Worm (Caenorhabditis elegans): ENCODE data around the gene C55A6.11.
"Not testable (repeated sequence)": the region's sequence is repeated elsewhere in the genome, so short reads cannot be mapped to it uniquely, and the experiment has no call there.

C55A6.11 gene

DNA sequence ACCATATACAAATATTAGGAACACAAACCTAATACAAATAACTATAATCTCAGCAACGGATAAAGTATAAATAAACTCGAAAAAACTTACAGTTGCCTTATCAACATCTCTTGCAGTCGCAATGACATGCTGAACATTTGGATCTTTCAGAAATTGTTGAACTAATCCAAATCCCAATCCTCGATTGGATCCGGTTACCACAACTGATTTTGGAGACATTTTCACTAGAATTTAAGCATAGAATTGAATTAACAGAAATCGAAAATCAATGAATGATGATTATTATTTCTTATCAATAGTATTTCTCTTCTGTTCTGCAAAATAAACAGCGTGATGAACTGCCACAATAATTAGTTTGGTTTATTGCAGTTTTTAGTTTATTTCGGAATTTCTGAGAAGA, at the start of gene C55A6.11, which contains the start of gene C55A6.7:
Gene C55A6.11, plus strand, starts transcription at position 301 of the 400 bp plus-strand sequence.
Gene C55A6.7, minus strand, starts transcription at position 316 of the 400 bp plus-strand sequence.
- TF ChIP-seq nhr-76 (tag; optimal IDR thresholded peaks at IDR 0.05) (no peak), ceh-9 (tag; optimal IDR thresholded peaks at IDR 0.05) (no peak), ztf-4 (tag; optimal IDR thresholded peaks at IDR 0.05) (no peak), sea-2 (GFP tag; optimal IDR thresholded peaks at IDR 0.05) (no peak), tbx-2 (tag; optimal IDR thresholded peaks at IDR 0.05) (no peak), pha-4 (tag; optimal IDR thresholded peaks at IDR 0.05) (no peak), ama-1 (optimal IDR thresholded peaks at IDR 0.05) (no peak), fos-1 (tag; optimal IDR thresholded peaks at IDR 0.05) (no peak), pqm-1 (tag; optimal IDR thresholded peaks at IDR 0.05) (no peak), snpc-4 (tag; optimal IDR thresholded peaks at IDR 0.05) (no peak), nfya-1 (tag; optimal IDR thresholded peaks at IDR 0.05; ENCODE audit: insufficient read depth) (no peak), elt-3 (tag; optimal IDR thresholded peaks at IDR 0.05) (no peak), unc-62 (GFP tag; optimal IDR thresholded peaks at IDR 0.05) (no peak), ztf-11 (tag; optimal IDR thresholded peaks at IDR 0.05) (no peak), nhr-25 (tag; optimal IDR thresholded peaks at IDR 0.05) (no peak), ZK546.5 (tag; optimal IDR thresholded peaks at IDR 0.05) (no peak), nhr-237 (tag; optimal IDR thresholded peaks at IDR 0.05) (no peak)

DNA sequence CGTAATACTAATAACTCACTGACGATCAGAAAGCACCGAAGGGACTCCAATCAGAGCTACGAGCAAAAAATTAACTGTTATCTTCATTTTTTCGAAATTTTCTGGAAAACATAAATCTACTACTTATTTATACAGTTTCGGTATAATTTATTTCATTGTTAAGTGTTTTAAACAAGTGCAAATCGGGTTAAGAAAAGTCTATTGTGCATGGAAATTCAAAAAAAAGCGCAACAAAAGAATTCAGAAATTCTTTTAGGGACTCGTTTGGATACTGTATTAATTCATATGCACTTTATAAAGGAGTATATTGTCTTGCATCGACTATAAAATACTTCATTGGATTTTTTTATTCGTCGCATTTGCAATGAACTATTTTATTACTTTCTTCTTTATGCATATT, 48.1 kb upstream of the C55A6.11 start, which contains the start of the genes nas-20 and nas-21:
Gene nas-20, minus strand, starts transcription at position 101 of the 400 bp plus-strand sequence.
Gene nas-21, plus strand, starts transcription at position 356 of the 400 bp plus-strand sequence.
- TF ChIP-seq ceh-82 (tag; optimal IDR thresholded peaks at IDR 0.05) (no peak), ceh-28 (tag; optimal IDR thresholded peaks at IDR 0.05) (no peak)

DNA sequence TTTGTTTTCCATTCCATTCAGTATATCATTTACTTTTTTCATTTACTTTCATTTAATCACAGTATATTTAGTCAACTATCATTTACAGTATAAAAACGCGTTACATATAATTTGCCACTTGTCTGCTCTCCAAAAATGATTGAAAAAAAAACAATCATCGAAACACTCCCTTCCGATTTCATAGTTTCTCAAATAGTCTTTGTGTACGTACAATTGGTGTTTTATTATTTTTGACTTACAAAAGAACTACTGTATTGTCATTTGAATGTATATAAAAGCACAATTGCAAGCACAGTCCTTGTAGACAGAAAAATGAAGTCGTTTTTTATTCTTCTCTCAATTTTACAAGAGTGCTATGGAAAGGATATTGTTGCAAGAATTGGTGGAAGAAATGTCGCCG, 45.9 kb upstream of the C55A6.11 start, which contains the start of gene nas-22:
Gene nas-22, plus strand, starts transcription at position 301 of the 400 bp plus-strand sequence.
- TF ChIP-seq elt-1 (tag; optimal IDR thresholded peaks at IDR 0.05) (no peak), nhr-23 (tag; optimal IDR thresholded peaks at IDR 0.05) (no peak), tbx-2 (tag; optimal IDR thresholded peaks at IDR 0.05) (no peak), ZK546.5 (tag; optimal IDR thresholded peaks at IDR 0.05) (no peak), hmg-11 (tag; optimal IDR thresholded peaks at IDR 0.05) (no peak), mdl-1 (tag; optimal IDR thresholded peaks at IDR 0.05) (no peak), nhr-25 (tag; optimal IDR thresholded peaks at IDR 0.05) (no peak), lin-15B (tag; optimal IDR thresholded peaks at IDR 0.05) (no peak), fkh-10 (GFP tag; optimal IDR thresholded peaks at IDR 0.05) (no peak), pha-4 (tag; optimal IDR thresholded peaks at IDR 0.05) (no peak), unc-62 (GFP tag; optimal IDR thresholded peaks at IDR 0.05) (no peak), elt-2 (tag; optimal IDR thresholded peaks at IDR 0.05) (no peak), snpc-4 (tag; optimal IDR thresholded peaks at IDR 0.05) (no peak), R02D3.7 (tag; optimal IDR thresholded peaks at IDR 0.05) (no peak), aly-2 (tag; optimal IDR thresholded peaks at IDR 0.05) (no peak), jun-1 (tag; optimal IDR thresholded peaks at IDR 0.05) (no peak)

DNA sequence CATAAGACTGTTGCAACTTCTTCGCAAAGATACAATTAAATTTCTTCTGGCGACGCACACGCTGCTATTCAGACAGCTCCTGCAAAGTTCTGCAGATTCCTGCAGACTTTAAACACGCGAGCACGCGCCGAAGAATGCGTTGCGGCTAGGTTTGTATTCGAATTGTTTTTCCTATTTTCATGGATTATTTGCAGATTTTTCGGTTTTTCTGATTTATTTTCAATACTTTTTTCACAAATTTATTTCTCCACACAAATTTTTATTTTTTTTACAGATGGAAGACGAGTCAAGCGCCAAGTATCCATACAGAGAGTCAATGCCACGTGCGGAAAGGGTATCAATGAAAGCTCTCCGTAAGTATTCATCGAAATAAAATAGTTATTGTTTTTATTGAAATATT, 44.7 kb upstream of the C55A6.11 start, which contains the start of gene T11F9.7:
Gene T11F9.7, plus strand, starts transcription at position 301 of the 400 bp plus-strand sequence.
- TF ChIP-seq elt-3 (tag; optimal IDR thresholded peaks at IDR 0.05); nhr-25 (tag; optimal IDR thresholded peaks at IDR 0.05); nfya-1 (tag; optimal IDR thresholded peaks at IDR 0.05; ENCODE audit: insufficient read depth): not testable (repeated sequence)

DNA sequence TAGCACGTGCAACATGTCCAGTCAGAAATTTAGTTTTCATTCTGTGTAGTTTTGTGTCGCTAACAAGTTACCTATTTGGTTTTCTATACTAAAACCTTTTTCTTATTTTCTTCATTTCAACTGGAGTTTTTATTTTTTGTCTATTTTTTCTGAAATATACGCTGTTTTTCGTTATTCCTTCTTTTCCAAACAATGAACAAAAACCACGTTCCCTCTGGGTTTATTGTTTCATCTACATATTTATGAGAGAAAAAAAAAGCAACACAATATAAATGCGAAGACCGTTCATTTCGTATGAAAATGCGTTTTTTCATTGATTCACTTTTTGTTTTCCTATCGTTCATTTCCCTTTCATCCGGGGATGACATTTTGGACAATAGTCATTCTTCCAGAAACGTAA, 40.9 kb upstream of the C55A6.11 start, which contains the start of gene T11F9.22:
Gene T11F9.22, plus strand, starts transcription at position 301 of the 400 bp plus-strand sequence.
- no peak for TF ChIP-seq fkh-2 (tag; optimal IDR thresholded peaks at IDR 0.05)
- TF ChIP-seq nhr-23 (tag; optimal IDR thresholded peaks at IDR 0.05), result no peak

DNA sequence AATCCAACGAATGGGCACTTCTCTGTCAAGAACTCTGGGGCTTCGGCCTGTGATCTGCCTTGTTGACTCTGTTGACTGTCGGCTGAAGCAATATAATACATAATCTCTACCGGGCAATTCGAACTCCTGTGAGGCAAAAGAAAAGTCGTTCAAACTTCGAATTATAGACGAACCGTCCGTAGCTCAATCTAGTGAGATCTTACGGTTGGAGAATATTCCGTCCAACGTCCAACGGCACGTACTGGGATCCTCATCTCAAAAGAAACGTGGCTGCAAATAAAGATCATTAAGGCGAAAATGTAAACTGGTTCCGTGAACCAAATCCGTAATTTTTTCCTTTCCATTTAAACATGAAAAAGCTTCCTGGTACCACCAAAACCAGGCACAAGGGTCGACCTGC, 39.6 kb upstream of the C55A6.11 start, which contains the start of gene T11F9.14:
Gene T11F9.14, minus strand, starts transcription at position 101 of the 400 bp plus-strand sequence.
- TF ChIP-seq snpc-4, ztf-11, ztf-4 (tag; optimal IDR thresholded peaks at IDR 0.05): not testable (repeated sequence)
